Worm (Caenorhabditis elegans) whole organism, L4/young adult: ENCODE data around the gene T26H5.11.

Experiments
- W03F9.2 ChIP-seq: fragments of 150-350 bp; optimal IDR thresholded peaks from 2 replicates; lab custom pipeline; 2014; ENCODE audit warnings: missing biosample characterization, missing genetic modification characterization
- dao-5 ChIP-seq: sonication (generic microtip); optimal IDR thresholded peaks from 2 replicates; lab custom pipeline; 2016; ENCODE audit warnings: missing genotype, missing genetic modification characterization, moderate library complexity, missing compliant biosample characterization
- him-1 ChIP-seq: sonication (generic microtip); optimal IDR thresholded peaks from 2 replicates; lab custom pipeline; 2016; ENCODE audit warnings: missing genotype, missing genetic modification reagents, missing genetic modification characterization, missing compliant biosample characterization

DNA sequence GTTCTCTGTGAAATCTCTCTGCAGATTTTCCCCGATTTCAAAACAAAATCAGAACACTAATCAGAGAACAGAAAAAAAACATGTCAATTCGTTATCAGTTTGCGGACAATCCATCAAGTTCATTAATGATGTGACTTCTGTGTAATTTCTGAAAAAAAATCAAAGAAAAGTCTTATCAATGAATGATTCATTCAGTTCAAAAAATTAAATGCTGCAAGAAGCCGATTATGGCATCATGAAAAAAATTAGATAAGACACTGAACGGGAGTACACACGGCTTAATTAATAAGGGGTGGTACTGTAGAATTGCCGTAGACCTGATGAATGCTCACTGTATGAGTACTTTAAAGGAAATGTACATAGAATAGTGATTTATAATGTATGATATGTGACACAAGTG is 8.0 kb downstream of the T26H5.11 start:
- TF ChIP-seq him-1 (tag; lab: Kevin White, UChicago) (no peak), W03F9.2 (tag; lab: Kevin White, UChicago) (no peak), dao-5 (tag; lab: Kevin White, UChicago) (no peak)
